Worm (Caenorhabditis elegans) whole organism, L4 larva: ENCODE results near the gene T24H10.5.

Experiments
- F49E8.2 ChIP-seq: sonication (generic microtip); optimal IDR thresholded peaks from 2 replicates; lab custom pipeline; 2016; ENCODE audit warnings: missing compliant biosample characterization, mild to moderate bottlenecking, missing genetic modification characterization, borderline replicate concordance
- R02D3.7 ChIP-seq: fragments of 150-350 bp; sonication (generic microtip); optimal IDR thresholded peaks from 3 replicates; lab custom pipeline; 2014; ENCODE audit warnings: missing biosample characterization, missing genetic modification characterization
- T20F7.1 ChIP-seq: fragments of 200-800 bp; sonication (Bioruptor generic); optimal IDR thresholded peaks from 2 replicates; lab custom pipeline; 2018; ENCODE audit warnings: mild to moderate bottlenecking, missing genetic modification characterization, missing compliant biosample characterization
- Y48G9A.11 ChIP-seq: fragments of 200-800 bp; sonication (Bioruptor generic); IDR thresholded peaks from 2 replicates; pipeline ENCODE4 v1.3.6; 2022; ENCODE audit warnings: missing genetic modification reagents, missing genetic modification characterization, missing compliant biosample characterization
- aha-1 ChIP-seq: fragments of 150-350 bp; peaks from one replicate; lab custom pipeline; 2014; ENCODE audit warnings: missing biosample characterization, missing genetic modification characterization
- ama-1 ChIP-seq: fragments of 150-350 bp; optimal IDR thresholded peaks from 2 replicates; lab custom pipeline; 2014; ENCODE audit warnings: inconsistent platforms, mixed read lengths
- ceh-28 ChIP-seq: fragments of 150-350 bp; optimal IDR thresholded peaks from 2 replicates; lab custom pipeline; 2014; ENCODE audit warnings: missing biosample characterization, missing genetic modification reagents, missing genetic modification characterization
- ces-1 ChIP-seq: fragments of 150-350 bp; sonication (generic microtip); optimal IDR thresholded peaks from 4 replicates; lab custom pipeline; 2014; ENCODE audit warnings: missing biosample characterization, missing genetic modification reagents, missing genetic modification characterization
- daf-16 ChIP-seq, 3 experiments: sonication (generic microtip); optimal IDR thresholded peaks; 2 replicates each; lab custom pipeline; 2016 to 2017; ENCODE audit warnings: missing genetic modification characterization in 3 of 3, missing genetic modification reagents in 3 of 3, mild to moderate bottlenecking in 2 of 3, missing compliant biosample characterization in 2 of 3, missing biosample characterization in 1 of 3, moderate library complexity in 1 of 3
- daf-8 ChIP-seq: fragments of 200-800 bp; sonication (Bioruptor generic); IDR thresholded peaks from 2 replicates; pipeline ENCODE4 v1.3.6; 2022; ENCODE audit warnings: missing genetic modification characterization, missing compliant biosample characterization
- dmd-6 ChIP-seq: fragments of 200-800 bp; sonication (Bioruptor generic); IDR thresholded peaks from 2 replicates; pipeline ENCODE4 v1.3.6; 2022; ENCODE audit warnings: missing genetic modification reagents, missing genetic modification characterization, missing compliant biosample characterization
- dmd-9 ChIP-seq: fragments of 200-800 bp; sonication (Bioruptor generic); IDR thresholded peaks from 2 replicates; pipeline ENCODE4 v1.3.6; 2022; ENCODE audit warnings: missing genetic modification reagents, missing genetic modification characterization, missing compliant biosample characterization
- dve-1 ChIP-seq: sonication (generic microtip); optimal IDR thresholded peaks from 2 replicates; lab custom pipeline; 2017; ENCODE audit warnings: antibody characterized with exemption, mild to moderate bottlenecking, missing genetic modification characterization, missing compliant biosample characterization; ENCODE audit not compliant: insufficient read depth
- egl-27 ChIP-seq: sonication (generic microtip); optimal IDR thresholded peaks from 3 replicates; lab custom pipeline; 2017; ENCODE audit warnings: missing biosample characterization, missing genetic modification reagents, missing genetic modification characterization
- egl-43 ChIP-seq: fragments of 200-800 bp; sonication (Bioruptor generic); IDR thresholded peaks from 2 replicates; pipeline ENCODE4 v1.3.6; 2022; ENCODE audit warnings: missing genetic modification reagents, missing genetic modification characterization, missing compliant biosample characterization
- fkh-10 ChIP-seq: fragments of 150-350 bp; optimal IDR thresholded peaks from 2 replicates; lab custom pipeline; 2014; ENCODE audit warnings: missing biosample characterization, missing genetic modification reagents, missing genetic modification characterization
- hlh-11 ChIP-seq: fragments of 200-800 bp; sonication (Bioruptor generic); optimal IDR thresholded peaks from 2 replicates; lab custom pipeline; 2018; ENCODE audit warnings: mild to moderate bottlenecking, missing genetic modification characterization, missing compliant biosample characterization
- hmg-1.1 ChIP-seq: fragments of 200-800 bp; sonication (Bioruptor generic); IDR thresholded peaks from 2 replicates; pipeline ENCODE4 v1.3.6; 2022; ENCODE audit warnings: missing genetic modification reagents, missing genetic modification characterization, missing compliant biosample characterization
- lin-1 ChIP-seq: fragments of 200-800 bp; sonication (Bioruptor generic); IDR thresholded peaks from 2 replicates; pipeline ENCODE4 v1.3.6; 2022; ENCODE audit warnings: missing genetic modification reagents, missing genetic modification characterization, missing compliant biosample characterization
- lin-13 ChIP-seq: fragments of 150-350 bp; optimal IDR thresholded peaks from 2 replicates; lab custom pipeline; 2014; ENCODE audit warnings: missing biosample characterization, missing genetic modification reagents, missing genetic modification characterization
- lin-15B ChIP-seq: fragments of 150-350 bp; sonication (generic microtip); optimal IDR thresholded peaks from 3 replicates; lab custom pipeline; 2014; ENCODE audit warnings: missing biosample characterization, missing genetic modification characterization
- lsy-2 ChIP-seq, 2 experiments: fragments of 150-350 bp in 1 of 2; sonication (generic microtip) in 1 of 2; optimal IDR thresholded peaks; 2 replicates each; lab custom pipeline; 2014 to 2017; ENCODE audit warnings: missing biosample characterization in 2 of 2, missing genetic modification characterization in 2 of 2
- madf-5 ChIP-seq, 2 experiments: fragments of 200-800 bp; sonication (Bioruptor generic); IDR thresholded peaks; 2 replicates each; pipeline ENCODE4 v1.3.6; 2022; ENCODE audit warnings: missing compliant biosample characterization in 2 of 2, missing genetic modification characterization in 2 of 2
- mep-1 ChIP-seq: fragments of 150-350 bp; sonication (generic microtip); optimal IDR thresholded peaks from 3 replicates; lab custom pipeline; 2014; ENCODE audit warnings: missing biosample characterization, missing genetic modification characterization
- mxl-2 ChIP-seq: fragments of 200-800 bp; sonication (Bioruptor generic); conservative IDR thresholded peaks from 2 replicates; pipeline ENCODE4 v1.3.6; 2022; ENCODE audit warnings: missing genetic modification reagents, missing genetic modification characterization, missing compliant biosample characterization
- nhr-237 ChIP-seq: sonication (generic microtip); optimal IDR thresholded peaks from 2 replicates; lab custom pipeline; 2017; ENCODE audit warnings: missing biosample characterization, missing genetic modification characterization
- nhr-28 ChIP-seq: fragments of 150-350 bp; optimal IDR thresholded peaks from 2 replicates; lab custom pipeline; 2014; ENCODE audit warnings: missing biosample characterization, missing genetic modification characterization
- nhr-6 ChIP-seq: fragments of 150-350 bp; optimal IDR thresholded peaks from 2 replicates; lab custom pipeline; 2014; ENCODE audit warnings: missing biosample characterization, missing genetic modification characterization
- pqm-1 ChIP-seq: sonication (generic microtip); optimal IDR thresholded peaks from 2 replicates; lab custom pipeline; 2017; ENCODE audit warnings: missing biosample characterization, missing genetic modification characterization
- rbr-2 ChIP-seq: sonication (generic microtip); optimal IDR thresholded peaks from 2 replicates; lab custom pipeline; 2016; ENCODE audit warnings: missing genotype, missing genetic modification characterization, missing compliant biosample characterization
- saeg-2 ChIP-seq: fragments of 200-800 bp; sonication (Bioruptor generic); IDR thresholded peaks from 2 replicates; pipeline ENCODE4 v1.3.6; 2022; ENCODE audit warnings: missing genetic modification reagents, missing genetic modification characterization, missing compliant biosample characterization
- set-16 ChIP-seq: fragments of 200-800 bp; sonication (Bioruptor generic); IDR thresholded peaks from 2 replicates; pipeline ENCODE4 v1.3.6; 2022; ENCODE audit warnings: missing genetic modification reagents, missing genetic modification characterization, missing compliant biosample characterization
- spr-1 ChIP-seq: sonication (generic microtip); optimal IDR thresholded peaks from 2 replicates; lab custom pipeline; 2016; ENCODE audit warnings: mild to moderate bottlenecking, missing genetic modification characterization, missing compliant biosample characterization
- unc-39 ChIP-seq: sonication (generic microtip); optimal IDR thresholded peaks from 2 replicates; lab custom pipeline; 2017; ENCODE audit warnings: missing biosample characterization, missing genetic modification characterization
- unc-62 ChIP-seq, 3 experiments: fragments of 150-350 bp in 1 of 3; sonication (generic microtip); optimal IDR thresholded peaks in 2 of 3; peaks in 1 of 3; 1 replicate in 1 of 3; 2 replicates in 2 of 3; lab custom pipeline; 2014 to 2017; ENCODE audit warnings: missing biosample characterization in 3 of 3, missing genetic modification characterization in 3 of 3, missing genetic modification reagents in 3 of 3, missing genotype in 1 of 3

Gene T24H10.5

ce11 chrII:9093584-9093983 is 7.3 kb upstream of the T24H10.5 start, which contains the start of gene C07H4.1:
C07H4.1 (minus strand) TSS chrII:9093684.
- no peak for TF ChIP-seq spr-1 (tag; lab: Kevin White, UChicago)
- TF ChIP-seq F49E8.2 (tag; lab: Kevin White, UChicago), result no peak
- no peak for TF ChIP-seq Y48G9A.11
- no peak for TF ChIP-seq ceh-28 (tag; lab: Kevin White, UChicago)
- TF ChIP-seq ces-1 (GFP tag; lab: Kevin White, UChicago), result no peak
- TF ChIP-seq daf-8, result no peak
- no peak for TF ChIP-seq lin-1 (GFP tag; lab: Robert Waterston, UW)
- TF ChIP-seq nhr-28 (tag; lab: Kevin White, UChicago), result no peak

- TF ChIP-seq fkh-10 (GFP tag; lab: Kevin White, UChicago) (no peak), nhr-28 (tag; lab: Kevin White, UChicago) (peak; percentile 62), hlh-11 (tag; lab: Kevin White, UChicago) (peak; percentile 54), dve-1 (peak; percentile 20), ama-1 (lab: Kevin White, UChicago) (peak; percentile 34), pqm-1 (peak; percentile 73), unc-62 (GFP tag; optimal IDR thresholded peaks at IDR 0.05 in 1 of 2; lab: Kevin White, UChicago) (peak in 1 of 2 experiments; percentile 95), unc-62 (tag; optimal IDR thresholded peaks at IDR 0.05; lab: Kevin White, UChicago) (no peak), madf-5 (GFP tag; IDR thresholded peaks at IDR 0.05; lab: Robert Waterston, UW) (no peak), T20F7.1 (no peak), lsy-2 (tag; optimal IDR thresholded peaks at IDR 0.05; lab: Kevin White, UChicago) (peak in 1 of 2 experiments; percentile 1), dmd-6 (GFP tag; lab: Robert Waterston, UW) (peak; percentile 55; the same call in 1 of the 2 replicates), saeg-2 (GFP tag; lab: Robert Waterston, UW) (no peak), daf-16 (GFP tag; optimal IDR thresholded peaks at IDR 0.05; lab: Kevin White, UChicago) (no peak), daf-16 (tag; optimal IDR thresholded peaks at IDR 0.05; lab: Kevin White, UChicago) (peak; percentile 54)
These were observed 6.6 kb upstream of the T24H10.5 start for ce11 chrII:9094247-9094790.

- no peak for TF ChIP-seq egl-43 (GFP tag; lab: Robert Waterston, UW)
- TF ChIP-seq aha-1 (tag; lab: Kevin White, UChicago), result peak; percentile 91
- TF ChIP-seq, all 104 proteins: peak for 1
These were observed 3.6 kb upstream of the T24H10.5 start for ce11 chrII:9097302-9097701.

DNA sequence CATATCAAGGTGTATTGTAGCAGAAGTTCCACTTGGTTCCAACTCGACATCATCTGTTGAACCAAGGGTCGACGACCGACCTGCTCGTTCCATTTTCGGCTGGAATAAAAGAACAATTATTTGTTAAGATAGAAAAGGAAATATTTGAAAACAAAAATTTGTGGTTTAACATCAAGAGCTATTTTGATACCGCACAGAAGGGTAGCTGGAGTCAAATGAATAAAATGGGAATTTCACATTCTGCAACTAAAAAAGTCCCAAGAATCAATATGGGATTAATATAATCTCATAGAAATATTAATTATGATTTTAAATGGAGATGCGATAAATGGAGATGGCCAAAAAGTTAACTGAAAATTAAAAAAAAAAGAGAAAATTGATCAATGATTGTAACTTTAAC is 2.4 kb upstream of the T24H10.5 start, which contains the start of gene clh-5:
Gene clh-5 (minus strand): TSS at position 101 of the 400 bp plus-strand sequence.
- TF ChIP-seq rbr-2 (tag; lab: Kevin White, UChicago) (no peak), daf-8 (no peak), T20F7.1 (no peak), dve-1 (no peak), nhr-237 (no peak), set-16 (GFP tag; lab: Robert Waterston, UW) (no peak), ceh-28 (tag; lab: Kevin White, UChicago) (no peak), unc-39 (tag; lab: Kevin White, UChicago) (no peak), lin-13 (GFP tag; lab: Kevin White, UChicago) (no peak), mxl-2 (GFP tag; lab: Robert Waterston, UW) (no peak), dmd-6 (GFP tag; lab: Robert Waterston, UW) (no peak), nhr-6 (no peak), R02D3.7 (tag; lab: Kevin White, UChicago) (no peak), egl-27 (tag; lab: Kevin White, UChicago) (no peak), hmg-1.1 (no peak), mep-1 (no peak), dmd-9 (GFP tag; lab: Robert Waterston, UW) (no peak), daf-16 (GFP tag; optimal IDR thresholded peaks at IDR 0.05; lab: Kevin White, UChicago) (no peak), daf-16 (tag; optimal IDR thresholded peaks at IDR 0.05; lab: Kevin White, UChicago) (no peak), lin-15B (tag; lab: Kevin White, UChicago) (no peak)
